Fruit fly (Drosophila melanogaster): ENCODE data around the gene Gr89a.

DNA sequence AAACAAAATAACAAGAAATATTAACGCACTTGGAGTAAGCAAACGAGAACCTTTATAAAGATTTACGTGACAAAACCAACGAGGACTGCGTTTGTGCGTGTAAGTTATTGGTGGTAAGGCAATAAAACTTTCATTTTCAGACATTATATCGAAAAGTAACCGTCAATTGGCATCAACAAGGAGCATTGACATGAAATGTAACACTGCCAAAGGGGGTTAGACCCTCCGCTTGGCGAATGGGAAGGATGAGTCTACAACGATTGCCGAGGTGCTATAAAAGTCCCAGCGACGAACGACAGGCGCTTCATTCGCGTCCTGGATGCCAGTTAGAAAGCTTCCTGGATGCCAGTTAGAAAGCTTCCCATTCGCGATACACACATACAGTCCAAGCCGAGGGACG, 26.5 kb downstream of the Gr89a start, which contains the start of gene Gyc89Da:
- TF ChIP-seq CG7101 (tag; optimal IDR thresholded peaks at IDR 0.05) (no peak), CG14711 (tag; optimal IDR thresholded peaks at IDR 0.05) (no peak), Hr96 (GFP tag; optimal IDR thresholded peaks at IDR 0.05) (no peak), Mnt (GFP tag; optimal IDR thresholded peaks at IDR 0.05) (no peak), CG1620 (GFP tag; optimal IDR thresholded peaks at IDR 0.05) (no peak), CG7045 (GFP tag; optimal IDR thresholded peaks at IDR 0.05) (no peak), CG5204 (GFP tag; optimal IDR thresholded peaks at IDR 0.05) (no peak), CG11617 (GFP tag; optimal IDR thresholded peaks at IDR 0.05) (no peak), CG12768 (GFP tag; optimal IDR thresholded peaks at IDR 0.05) (no peak)
